Worm (Caenorhabditis elegans) whole organism, L1 larva: Measurements from ENCODE around the gene C39D10.1.

ENCODE experiments used
- C34B4.2 ChIP-seq: sonication (generic microtip); optimal IDR thresholded peaks from 2 replicates; lab custom pipeline; 2017; ENCODE audit warnings: mild to moderate bottlenecking, missing genetic modification characterization, missing compliant biosample characterization
- aha-1 ChIP-seq: fragments of 150-350 bp; optimal IDR thresholded peaks from 2 replicates; lab custom pipeline; 2014; ENCODE audit warnings: missing biosample characterization, missing genetic modification characterization
- ces-1 ChIP-seq: fragments of 150-350 bp; optimal IDR thresholded peaks from 2 replicates; lab custom pipeline; 2014; ENCODE audit warnings: missing biosample characterization, missing genetic modification reagents, missing genetic modification characterization
- egl-27 ChIP-seq, 2 experiments: fragments of 150-350 bp in 1 of 2; sonication (generic microtip); optimal IDR thresholded peaks; 3 replicates each; lab custom pipeline; 2017 to 2018; ENCODE audit warnings: missing biosample characterization in 2 of 2, missing genetic modification characterization in 2 of 2, missing genetic modification reagents in 2 of 2
- elt-3 ChIP-seq, 6 experiments: fragments of 150-350 bp in 1 of 6; sonication (generic microtip); optimal IDR thresholded peaks; 2 replicates each; lab custom pipeline; 2017 to 2018; ENCODE audit warnings: missing biosample characterization in 6 of 6, missing genetic modification characterization in 6 of 6, inconsistent platforms in 1 of 6
- fkh-10 ChIP-seq: sonication (generic microtip); optimal IDR thresholded peaks from 2 replicates; lab custom pipeline; 2017; ENCODE audit warnings: missing biosample characterization, missing genetic modification reagents, missing genetic modification characterization
- fos-1 ChIP-seq: fragments of 150-350 bp; optimal IDR thresholded peaks from 2 replicates; lab custom pipeline; 2014; ENCODE audit warnings: missing biosample characterization, missing genetic modification characterization
- lin-35 ChIP-seq, 2 experiments: fragments of 150-350 bp; optimal IDR thresholded peaks; 2 replicates each; lab custom pipeline; 2014; ENCODE audit warnings: missing biosample characterization in 2 of 2, missing genetic modification characterization in 2 of 2, missing genetic modification reagents in 2 of 2
- mab-9 ChIP-seq: fragments of 200-800 bp; sonication (Bioruptor generic); IDR thresholded peaks from 2 replicates; pipeline ENCODE4 v1.3.6; 2022; ENCODE audit warnings: missing genetic modification reagents, missing genetic modification characterization, missing compliant biosample characterization
- nhr-237 ChIP-seq: fragments of 150-350 bp; optimal IDR thresholded peaks from 2 replicates; lab custom pipeline; 2014; ENCODE audit warnings: missing biosample characterization, missing genetic modification characterization
- skn-1 ChIP-seq: fragments of 150-350 bp; optimal IDR thresholded peaks from 2 replicates; lab custom pipeline; 2014; ENCODE audit warnings: missing biosample characterization, missing genetic modification characterization
- zag-1 ChIP-seq: fragments of 150-350 bp; optimal IDR thresholded peaks from 2 replicates; lab custom pipeline; 2014; ENCODE audit warnings: missing biosample characterization, missing genetic modification characterization
- zip-4 ChIP-seq: fragments of 200-800 bp; sonication (Bioruptor generic); optimal IDR thresholded peaks from 2 replicates; lab custom pipeline; 2018; ENCODE audit warnings: mild to moderate bottlenecking, missing genetic modification characterization, moderate library complexity, missing compliant biosample characterization
- ztf-4 ChIP-seq: fragments of 150-350 bp; optimal IDR thresholded peaks from 2 replicates; lab custom pipeline; 2014; ENCODE audit warnings: missing biosample characterization, missing genetic modification characterization

- no peak for TF ChIP-seq fos-1 (tag; lab: Kevin White, UChicago)
- TF ChIP-seq ztf-4, result no peak
- no peak for TF ChIP-seq zag-1 (tag; lab: Kevin White, UChicago)
- TF ChIP-seq nhr-237, result no peak
- no peak for TF ChIP-seq elt-3 (tag; optimal IDR thresholded peaks at IDR 0.05; lab: Kevin White, UChicago)
- no peak for TF ChIP-seq zip-4
- no peak for TF ChIP-seq skn-1
- TF ChIP-seq ces-1 (GFP tag; lab: Kevin White, UChicago), result no peak
- no peak for TF ChIP-seq C34B4.2 (tag; lab: Kevin White, UChicago)
- TF ChIP-seq lin-35 (GFP tag; optimal IDR thresholded peaks at IDR 0.05; lab: Kevin White, UChicago), result no peak
- no peak for TF ChIP-seq aha-1 (tag; lab: Kevin White, UChicago)
- no peak for TF ChIP-seq egl-27 (tag; optimal IDR thresholded peaks at IDR 0.05; lab: Kevin White, UChicago)
- TF ChIP-seq mab-9, result no peak
- TF ChIP-seq fkh-10 (GFP tag; lab: Kevin White, UChicago), result no peak
Observed at ce11 chrX:7883994-7884393, 22.8 kb upstream of the C39D10.1 start, which contains the start of gene pcyt-2.2.
